Fruit fly (Drosophila melanogaster): ENCODE measurements around the gene CG12081.

DNA sequence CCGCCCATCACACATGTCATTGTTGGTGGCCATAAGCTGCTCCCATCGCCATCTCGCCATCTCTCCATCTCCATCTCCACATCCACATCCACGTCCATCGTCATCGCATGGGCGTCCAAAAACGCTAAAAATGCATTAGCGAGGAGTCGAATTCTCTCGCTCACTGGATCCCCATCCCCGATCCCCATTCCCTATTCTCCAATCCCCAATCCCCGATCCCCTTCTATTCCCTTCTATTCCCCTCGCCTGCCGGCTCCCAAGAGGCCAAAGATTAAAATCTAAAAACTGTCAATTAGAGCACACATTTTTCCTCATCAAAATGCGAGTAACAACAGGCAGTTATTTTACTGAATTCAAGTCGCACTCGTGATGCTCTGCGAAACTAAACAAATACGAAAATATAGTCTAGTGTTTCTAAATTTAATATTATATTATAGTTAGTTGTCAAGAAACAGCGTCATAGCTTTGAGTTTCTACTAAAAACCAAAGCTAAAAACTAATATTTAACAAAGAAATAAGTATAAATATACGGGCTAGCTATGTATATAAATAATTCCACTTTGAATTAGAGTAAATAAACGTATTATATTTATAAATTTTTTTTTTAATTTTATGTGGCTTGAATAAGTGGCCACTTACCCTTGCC is 28.3 kb downstream of the CG12081 start:
- no peak for TF ChIP-seq CG12768 (GFP tag; optimal IDR thresholded peaks at IDR 0.05)
- TF ChIP-seq Mnt (GFP tag; optimal IDR thresholded peaks at IDR 0.05), result no peak
- TF ChIP-seq CG14711 (tag; optimal IDR thresholded peaks at IDR 0.05), result no peak
- TF ChIP-seq CG33017 (tag; optimal IDR thresholded peaks at IDR 0.05), result no peak
- no peak for TF ChIP-seq cic (GFP tag; optimal IDR thresholded peaks at IDR 0.05)
- no peak for TF ChIP-seq cnc (optimal IDR thresholded peaks at IDR 0.05)
- TF ChIP-seq CG5204 (GFP tag; optimal IDR thresholded peaks at IDR 0.05), result no peak
- TF ChIP-seq kay (GFP tag; ENCODE audit: borderline replicate concordance), result no peak
- no peak for TF ChIP-seq toe (GFP tag; optimal IDR thresholded peaks at IDR 0.05)
- TF ChIP-seq Hr96 (GFP tag; optimal IDR thresholded peaks at IDR 0.05), result no peak
- no peak for TF ChIP-seq ovo (GFP tag; optimal IDR thresholded peaks at IDR 0.05)
